Fruit fly (Drosophila melanogaster): Measurements from ENCODE around the gene CG34241.

CG34241 gene

dm6 chr3L:12109045-12109632 is 18.6 kb upstream of the CG34241 start:
- peak in 1 of 2 experiments; percentile 32 for TF ChIP-seq bsh (GFP tag; optimal IDR thresholded peaks at IDR 0.05)
- no peak for TF ChIP-seq HLH4C (GFP tag; IDR thresholded peaks at IDR 0.05; ENCODE audit: partially characterized antibody)
- TF ChIP-seq CG7357 (GFP tag; IDR thresholded peaks at IDR 0.05): no peak
- no peak for TF ChIP-seq dmrt11E (tag; optimal IDR thresholded peaks at IDR 0.05)
- TF ChIP-seq nom (GFP tag; optimal IDR thresholded peaks at IDR 0.05): peak; percentile 33
- TF ChIP-seq Drgx (GFP tag; IDR thresholded peaks at IDR 0.05): peak; percentile 60
- TF ChIP-seq Asciz (GFP tag; optimal IDR thresholded peaks at IDR 0.05): peak; percentile 4
- peak; percentile 4 for TF ChIP-seq CG6254 (GFP tag; optimal IDR thresholded peaks at IDR 0.05)
- peak; percentile 64 for TF ChIP-seq crol (GFP tag; IDR thresholded peaks at IDR 0.05)
- peak; percentile 30; the same call in 1 of the 2 replicates for TF ChIP-seq Xrp1 (GFP tag; IDR thresholded peaks at IDR 0.05)
- 0 out of 3 replicates have a peak, but pooled peaks have one; percentile 7 for TF ChIP-seq CG17361 (GFP tag; IDR thresholded peaks at IDR 0.05)

dm6 chr3L:12111081-12111958 is 16.5 kb upstream of the CG34241 start:
- TF ChIP-seq Mrtf (GFP tag; IDR thresholded peaks at IDR 0.05) (no peak), CG1602 (GFP tag; optimal IDR thresholded peaks at IDR 0.05) (peak; percentile 79), E2f1 (GFP tag; IDR thresholded peaks at IDR 0.05) (peak; percentile 82), wdn (GFP tag; IDR thresholded peaks at IDR 0.05) (no peak; the same call in 1 of the 2 replicates), luna (GFP tag; optimal IDR thresholded peaks at IDR 0.05) (no peak), CG4707 (GFP tag; optimal IDR thresholded peaks at IDR 0.05) (peak; percentile 24), Bteb2 (GFP tag; optimal IDR thresholded peaks at IDR 0.05) (peak; percentile 12), Jarid2 (GFP tag; optimal IDR thresholded peaks at IDR 0.05) (peak; percentile 9), Antp (GFP tag; optimal IDR thresholded peaks at IDR 0.05) (no peak), lola (GFP tag; optimal IDR thresholded peaks at IDR 0.05) (peak in 1 of 3 experiments; percentile 98), CG8290 (GFP tag; optimal IDR thresholded peaks at IDR 0.05) (peak; percentile 48), CG8290 (tag; optimal IDR thresholded peaks at IDR 0.05) (no peak), Spps (tag; optimal IDR thresholded peaks at IDR 0.05) (peak; percentile 95), Doc3 (GFP tag; IDR thresholded peaks at IDR 0.05; ENCODE audit: partially characterized antibody) (no peak), D19B (GFP tag; optimal IDR thresholded peaks at IDR 0.05) (no peak), Max (GFP tag; optimal IDR thresholded peaks at IDR 0.05) (peak; percentile 45), ase (GFP tag; IDR thresholded peaks at IDR 0.05) (0 out of 3 replicates have a peak, but pooled peaks have one; percentile 57), Ssrp (tag; optimal IDR thresholded peaks at IDR 0.05) (peak; percentile 93), Oaz (GFP tag; IDR thresholded peaks at IDR 0.05) (no peak), cad (GFP tag; optimal IDR thresholded peaks at IDR 0.05) (no peak), PHDP (tag; optimal IDR thresholded peaks at IDR 0.05) (peak; percentile 93), Mad (GFP tag; optimal IDR thresholded peaks at IDR 0.05) (no peak), jigr1 (GFP tag; IDR thresholded peaks at IDR 0.05) (no peak; the same call in 2 of the 3 replicates), toy (GFP tag; IDR thresholded peaks at IDR 0.05) (no peak), CG4360 (GFP tag; IDR thresholded peaks at IDR 0.05) (peak; percentile 91), tll (GFP tag; optimal IDR thresholded peaks at IDR 0.05) (no peak), sisA (GFP tag; IDR thresholded peaks at IDR 0.05) (no peak; the same call in none of the 2 replicates), CG7271 (tag; optimal IDR thresholded peaks at IDR 0.05) (peak; percentile 84), Abd-B (GFP tag; optimal IDR thresholded peaks at IDR 0.05) (peak; percentile 93), CG42726 (GFP tag; IDR thresholded peaks at IDR 0.05; ENCODE audit: partially characterized antibody) (no peak), bowl (GFP tag; IDR thresholded peaks at IDR 0.05) (no peak), CG13775 (GFP tag; optimal IDR thresholded peaks at IDR 0.05) (peak; percentile 81), CG14050 (GFP tag; IDR thresholded peaks at IDR 0.05) (0 out of 3 replicates have a peak, but pooled peaks have one; percentile 23), tx (GFP tag; optimal IDR thresholded peaks at IDR 0.05) (no peak), dati (GFP tag; IDR thresholded peaks at IDR 0.05) (no peak), CG32772 (GFP tag; IDR thresholded peaks at IDR 0.05) (peak; percentile 65; the same call in 1 of the 2 replicates)
